Fruit fly (Drosophila melanogaster): ENCODE data around the gene SF1.
A peak's percentile ranks its signal among the peaks of the same experiment; 100 is the strongest.

The SF1 gene

dm6 chr3R:17546115-17546705, 6.0 kb downstream of the SF1 start, which contains the start of gene Prx3 (continued):
- no peak for TF ChIP-seq pita (GFP tag; optimal IDR thresholded peaks at IDR 0.05)
- no peak for TF ChIP-seq CG14441 (GFP tag; IDR thresholded peaks at IDR 0.05)
- TF ChIP-seq Mad (GFP tag; optimal IDR thresholded peaks at IDR 0.05): no peak
- no peak for TF ChIP-seq nau (GFP tag; optimal IDR thresholded peaks at IDR 0.05)
- TF ChIP-seq CG2678 (tag; optimal IDR thresholded peaks at IDR 0.05): no peak
- TF ChIP-seq ase (GFP tag; IDR thresholded peaks at IDR 0.05): no peak
- no peak for TF ChIP-seq peb (GFP tag; IDR thresholded peaks at IDR 0.05)
- TF ChIP-seq unc-4 (GFP tag; IDR thresholded peaks at IDR 0.05; ENCODE audit: partially characterized antibody): 0 out of 2 replicates have a peak, but pooled peaks have one; percentile 37
- no peak for TF ChIP-seq CG43689 (GFP tag; IDR thresholded peaks at IDR 0.05)
- TF ChIP-seq Dll (GFP tag; IDR thresholded peaks at IDR 0.05; ENCODE audit: partially characterized antibody): no peak
- no peak for TF ChIP-seq p53 (GFP tag; optimal IDR thresholded peaks at IDR 0.05)
- TF ChIP-seq inv (GFP tag; IDR thresholded peaks at IDR 0.05; ENCODE audit: partially characterized antibody): no peak
- TF ChIP-seq Taf1 (GFP tag; IDR thresholded peaks at IDR 0.05): no peak
- peak; percentile 96 for TF ChIP-seq Blimp-1 (GFP tag; optimal IDR thresholded peaks at IDR 0.05)
- TF ChIP-seq hbn (GFP tag; IDR thresholded peaks at IDR 0.05; ENCODE audit: partially characterized antibody): no peak
- peak; percentile 66 for TF ChIP-seq CG9797 (GFP tag; optimal IDR thresholded peaks at IDR 0.05)
- TF ChIP-seq ind (GFP tag; optimal IDR thresholded peaks at IDR 0.05): no peak
- peak; percentile 23 for TF ChIP-seq CG9437 (GFP tag; optimal IDR thresholded peaks at IDR 0.05)
- TF ChIP-seq CG15696 (tag; optimal IDR thresholded peaks at IDR 0.05): no peak
- peak; percentile 84 for TF ChIP-seq stwl (tag; optimal IDR thresholded peaks at IDR 0.05)
- no peak for TF ChIP-seq hkb (optimal IDR thresholded peaks at IDR 0.05)
- TF ChIP-seq hkb (GFP tag; IDR thresholded peaks at IDR 0.05): no peak
- no peak for TF ChIP-seq Eip74EF (GFP tag; optimal IDR thresholded peaks at IDR 0.05)
- no peak for TF ChIP-seq ewg (GFP tag; optimal IDR thresholded peaks at IDR 0.05)
- peak; percentile 69 for TF ChIP-seq YL-1 (GFP tag; optimal IDR thresholded peaks at IDR 0.05)
- TF ChIP-seq HmgD (GFP tag; optimal IDR thresholded peaks at IDR 0.05): no peak
- no peak for TF ChIP-seq da (GFP tag; optimal IDR thresholded peaks at IDR 0.05)
- TF ChIP-seq C15 (GFP tag; IDR thresholded peaks at IDR 0.05): no peak
- TF ChIP-seq fu2 (GFP tag; optimal IDR thresholded peaks at IDR 0.05): no peak
- no peak for TF ChIP-seq pros (GFP tag; optimal IDR thresholded peaks at IDR 0.05)
- no peak for TF ChIP-seq z (GFP tag; IDR thresholded peaks at IDR 0.05)
- TF ChIP-seq CG17912 (GFP tag; optimal IDR thresholded peaks at IDR 0.05): no peak
- TF ChIP-seq Sin3A (optimal IDR thresholded peaks at IDR 0.05): peak; percentile 9
- TF ChIP-seq gt (GFP tag; IDR thresholded peaks at IDR 0.05): no peak
- peak; percentile 63 for TF ChIP-seq MBD-R2 (GFP tag; IDR thresholded peaks at IDR 0.05)
- TF ChIP-seq E2f2 (GFP tag; IDR thresholded peaks at IDR 0.05): peak; percentile 96
- TF ChIP-seq lmd (GFP tag; IDR thresholded peaks at IDR 0.05): no peak
- TF ChIP-seq HLH4C (GFP tag; IDR thresholded peaks at IDR 0.05; ENCODE audit: partially characterized antibody): peak; percentile 25; the same call in 1 of the 3 replicates
- no peak for TF ChIP-seq schlank (tag; optimal IDR thresholded peaks at IDR 0.05)
- no peak for TF ChIP-seq CG18619 (GFP tag; optimal IDR thresholded peaks at IDR 0.05)
- peak; percentile 50 for TF ChIP-seq Bgb (GFP tag; IDR thresholded peaks at IDR 0.05; ENCODE audit: partially characterized antibody)
- no peak for TF ChIP-seq CG15011 (GFP tag; optimal IDR thresholded peaks at IDR 0.05)
- no peak for TF ChIP-seq CG13424 (tag; optimal IDR thresholded peaks at IDR 0.05)
- peak; percentile 27 for TF ChIP-seq sens (GFP tag)
- TF ChIP-seq CG14965 (GFP tag; optimal IDR thresholded peaks at IDR 0.05; ENCODE audit: borderline replicate concordance): no peak
- TF ChIP-seq CG7556 (GFP tag; optimal IDR thresholded peaks at IDR 0.05): no peak
- no peak for TF ChIP-seq Aef1 (GFP tag; IDR thresholded peaks at IDR 0.05)
- TF ChIP-seq CG14710 (tag; optimal IDR thresholded peaks at IDR 0.05): peak; percentile 3
- TF ChIP-seq Med (GFP tag): peak; percentile 5
- no peak for TF ChIP-seq lilli (GFP tag; optimal IDR thresholded peaks at IDR 0.05)
- TF ChIP-seq pzg (GFP tag; optimal IDR thresholded peaks at IDR 0.05): peak; percentile 69
